Fruit fly (Drosophila melanogaster): Measurements from ENCODE around the gene gdrd.

DNA sequence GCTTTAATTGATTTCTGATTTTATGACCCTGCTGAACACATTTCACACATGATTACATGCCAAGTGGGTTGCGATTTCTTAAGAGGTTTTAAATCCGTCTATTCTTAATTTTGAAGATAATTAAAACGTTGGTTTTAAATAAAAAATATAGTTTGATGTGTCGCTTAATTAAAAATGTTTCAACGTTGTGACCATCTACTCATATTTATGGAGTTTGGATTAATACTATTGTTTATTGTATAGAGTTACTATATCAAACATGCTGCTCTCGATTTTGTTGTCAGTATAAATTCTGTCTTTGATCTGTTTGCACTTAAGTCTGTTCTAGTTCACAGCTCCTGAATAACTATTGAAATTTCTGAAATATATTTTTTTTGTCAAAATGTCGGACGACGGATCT, at the start of gene gdrd:
- TF ChIP-seq pan (optimal IDR thresholded peaks at IDR 0.05) = no peak
- no peak for TF ChIP-seq Dll (optimal IDR thresholded peaks at IDR 0.05)

All from whole organism.